Fruit fly (Drosophila melanogaster) whole organism, embryonic: ENCODE measurements around the gene Vha36-3.

Experiments used
- Atf-2 ChIP-seq: fragments of 200-800 bp; sonication (Bioruptor generic); optimal IDR thresholded peaks from 2 replicates; lab custom pipeline; 2016; ENCODE audit warnings: missing biosample characterization, missing genetic modification characterization
- Atf6 ChIP-seq: fragments of 200-800 bp; sonication (Bioruptor generic); IDR thresholded peaks from 2 replicates; pipeline ENCODE4 v1.3.6; 2022; ENCODE audit warnings: missing biosample characterization, missing genetic modification characterization
- B-H2 ChIP-seq: fragments of 200-800 bp; sonication (Bioruptor generic); optimal IDR thresholded peaks from 2 replicates; lab custom pipeline; 2018; ENCODE audit warnings: missing biosample characterization, mild to moderate bottlenecking, missing genetic modification characterization
- BEAF-32 ChIP-seq: fragments of 200-800 bp; sonication (Bioruptor generic); optimal IDR thresholded peaks from 3 replicates; lab custom pipeline; 2017; ENCODE audit warnings: missing biosample characterization, missing genetic modification characterization, mild to moderate bottlenecking, moderate library complexity, missing genetic modification reagents
- CG10321 ChIP-seq: fragments of 200-800 bp; sonication (Bioruptor generic); IDR thresholded peaks from 2 replicates; pipeline ENCODE4 v1.3.6; 2022; ENCODE audit warnings: missing biosample characterization, missing genetic modification characterization
- CG11723 ChIP-seq: fragments of 200-800 bp; sonication (Bioruptor generic); optimal IDR thresholded peaks from 2 replicates; lab custom pipeline; 2017; ENCODE audit warnings: missing biosample characterization, mild to moderate bottlenecking, missing genetic modification characterization
- CG12104 ChIP-seq: fragments of 200-800 bp; sonication (Bioruptor generic); optimal IDR thresholded peaks from 3 replicates; lab custom pipeline; 2016; ENCODE audit warnings: missing biosample characterization, missing genetic modification characterization
- CG12155 ChIP-seq: fragments of 200-800 bp; sonication (Bioruptor generic); optimal IDR thresholded peaks from 3 replicates; lab custom pipeline; 2016; ENCODE audit warnings: missing biosample characterization, missing genetic modification characterization
- CG12299 ChIP-seq: fragments of 200-800 bp; sonication (Bioruptor generic); optimal IDR thresholded peaks from 2 replicates; lab custom pipeline; 2018; ENCODE audit warnings: missing biosample characterization, mild to moderate bottlenecking, missing genetic modification characterization
- CG12391 ChIP-seq: fragments of 200-800 bp; sonication (Bioruptor generic); optimal IDR thresholded peaks from 3 replicates; lab custom pipeline; 2018; ENCODE audit warnings: missing biosample characterization, mild to moderate bottlenecking, missing genetic modification characterization, moderate library complexity
- CG13123 ChIP-seq: fragments of 200-800 bp; sonication (Bioruptor generic); optimal IDR thresholded peaks from 2 replicates; lab custom pipeline; 2016; ENCODE audit warnings: missing biosample characterization, missing genetic modification characterization
- CG13287 ChIP-seq: fragments of 200-800 bp; sonication (Bioruptor generic); IDR thresholded peaks from 2 replicates; pipeline ENCODE4 v1.3.6; 2022; ENCODE audit warnings: missing biosample characterization, missing genetic modification characterization; ENCODE audit not compliant: partially characterized antibody
- CG14667 ChIP-seq: fragments of 200-800 bp; sonication (Bioruptor generic); IDR thresholded peaks from 2 replicates; pipeline ENCODE4 v1.3.6; 2022; ENCODE audit warnings: missing biosample characterization, missing genetic modification characterization
- CG15696 ChIP-seq: fragments of 200-800 bp; sonication (Bioruptor generic); optimal IDR thresholded peaks from 2 replicates; lab custom pipeline; 2019; ENCODE audit warnings: missing biosample characterization, mild to moderate bottlenecking, missing genetic modification characterization, moderate library complexity
- CG16815 ChIP-seq: fragments of 200-800 bp; sonication (Bioruptor generic); optimal IDR thresholded peaks from 3 replicates; lab custom pipeline; 2017; ENCODE audit warnings: missing biosample characterization, mild to moderate bottlenecking, missing genetic modification characterization
- CG17361 ChIP-seq: fragments of 200-800 bp; sonication (Bioruptor generic); IDR thresholded peaks from 3 replicates; pipeline ENCODE4 v1.3.6; 2022; ENCODE audit warnings: missing biosample characterization, missing genetic modification characterization
- CG17829 ChIP-seq: fragments of 200-800 bp; optimal IDR thresholded peaks from 2 replicates; lab custom pipeline; 2019; ENCODE audit warnings: missing biosample characterization, mild to moderate bottlenecking, missing genetic modification characterization, moderate library complexity
- CG18476 ChIP-seq: fragments of 200-800 bp; sonication (Bioruptor generic); optimal IDR thresholded peaks from 2 replicates; lab custom pipeline; 2016; ENCODE audit warnings: missing biosample characterization, mild to moderate bottlenecking, missing genetic modification characterization
- CG42726 ChIP-seq: fragments of 200-800 bp; sonication (Bioruptor generic); IDR thresholded peaks from 2 replicates; pipeline ENCODE4 v1.3.6; 2022; ENCODE audit warnings: missing biosample characterization, missing genetic modification characterization; ENCODE audit not compliant: partially characterized antibody
- CG4730 ChIP-seq: fragments of 200-800 bp; sonication (Bioruptor generic); IDR thresholded peaks from 2 replicates; pipeline ENCODE4 v1.3.6; 2022; ENCODE audit warnings: missing biosample characterization, missing genetic modification characterization
- CG5180 ChIP-seq: fragments of 200-800 bp; sonication (Bioruptor generic); optimal IDR thresholded peaks from 3 replicates; lab custom pipeline; 2017; ENCODE audit warnings: missing biosample characterization, missing genetic modification characterization, mild to moderate bottlenecking, moderate library complexity, missing genetic modification reagents
- CG7987 ChIP-seq: fragments of 200-800 bp; sonication (Bioruptor generic); optimal IDR thresholded peaks from 2 replicates; lab custom pipeline; 2018; ENCODE audit warnings: missing biosample characterization, mild to moderate bottlenecking, missing genetic modification characterization, moderate library complexity
- CG8290 ChIP-seq, 3 experiments: fragments of 200-800 bp; sonication (Bioruptor generic); optimal IDR thresholded peaks; 2 replicates each; lab custom pipeline; 2016 to 2019; ENCODE audit warnings: missing biosample characterization in 3 of 3, missing genetic modification characterization in 3 of 3, mild to moderate bottlenecking in 2 of 3, moderate library complexity in 1 of 3
- CG9609 ChIP-seq: fragments of 200-800 bp; sonication (Bioruptor generic); optimal IDR thresholded peaks from 3 replicates; lab custom pipeline; 2016; ENCODE audit warnings: missing biosample characterization, missing genetic modification characterization
- CG9727 ChIP-seq: fragments of 200-800 bp; sonication (Bioruptor generic); optimal IDR thresholded peaks from 3 replicates; lab custom pipeline; 2017; ENCODE audit warnings: missing biosample characterization, mild to moderate bottlenecking, missing genetic modification characterization
- Dll ChIP-seq: fragments of 200-800 bp; sonication (Bioruptor generic); IDR thresholded peaks from 4 replicates; pipeline ENCODE4 v1.3.6; 2022; ENCODE audit warnings: missing biosample characterization, missing genetic modification characterization; ENCODE audit not compliant: partially characterized antibody
- Fer3 ChIP-seq: fragments of 200-800 bp; sonication (Bioruptor generic); optimal IDR thresholded peaks from 2 replicates; lab custom pipeline; 2018; ENCODE audit warnings: missing biosample characterization, mild to moderate bottlenecking, missing genetic modification characterization, moderate library complexity
- Gsc ChIP-seq: fragments of 200-800 bp; sonication (Bioruptor generic); IDR thresholded peaks from 2 replicates; pipeline ENCODE4 v1.3.6; 2022; ENCODE audit warnings: missing biosample characterization, missing genetic modification characterization
- HLH54F ChIP-seq: fragments of 200-800 bp; sonication (Bioruptor generic); optimal IDR thresholded peaks from 3 replicates; lab custom pipeline; 2016; ENCODE audit warnings: missing biosample characterization, missing genetic modification characterization
- HmgD ChIP-seq: fragments of 200-800 bp; sonication (Bioruptor generic); optimal IDR thresholded peaks from 3 replicates; lab custom pipeline; 2016; ENCODE audit warnings: missing biosample characterization, missing genetic modification characterization
- Hmx ChIP-seq: fragments of 200-800 bp; sonication (Bioruptor generic); optimal IDR thresholded peaks from 2 replicates; lab custom pipeline; 2016; ENCODE audit warnings: missing biosample characterization, missing genetic modification characterization
- MBD-R2 ChIP-seq: fragments of 200-800 bp; sonication (Bioruptor generic); IDR thresholded peaks from 2 replicates; pipeline ENCODE4 v1.3.6; 2022; ENCODE audit warnings: missing biosample characterization, missing genetic modification characterization
- Myb ChIP-seq: fragments of 200-800 bp; sonication (Bioruptor generic); optimal IDR thresholded peaks from 2 replicates; lab custom pipeline; 2016; ENCODE audit warnings: missing biosample characterization, missing genetic modification characterization
- NFAT ChIP-seq: fragments of 200-800 bp; sonication (Bioruptor generic); IDR thresholded peaks from 2 replicates; pipeline ENCODE4 v1.3.6; 2022; ENCODE audit warnings: missing biosample characterization, missing genetic modification characterization
- Six4 ChIP-seq: fragments of 200-800 bp; sonication (Bioruptor generic); optimal IDR thresholded peaks from 2 replicates; lab custom pipeline; 2016; ENCODE audit warnings: missing biosample characterization, missing genetic modification characterization
- fd102C ChIP-seq: fragments of 200-800 bp; sonication (Bioruptor generic); optimal IDR thresholded peaks from 2 replicates; lab custom pipeline; 2018; ENCODE audit warnings: missing biosample characterization, mild to moderate bottlenecking, missing genetic modification characterization, moderate library complexity
- grn ChIP-seq: fragments of 200-800 bp; sonication (Bioruptor generic); optimal IDR thresholded peaks from 3 replicates; lab custom pipeline; 2017; ENCODE audit warnings: missing biosample characterization, missing genetic modification characterization
- lmd ChIP-seq: fragments of 200-800 bp; sonication (Bioruptor generic); IDR thresholded peaks from 2 replicates; pipeline ENCODE4 v1.3.6; 2022; ENCODE audit warnings: missing biosample characterization, missing genetic modification characterization
- mam ChIP-seq: fragments of 200-800 bp; sonication (Bioruptor generic); optimal IDR thresholded peaks from 3 replicates; lab custom pipeline; 2016; ENCODE audit warnings: missing biosample characterization, missing genetic modification characterization
- nerfin-1 ChIP-seq: fragments of 200-800 bp; sonication (Bioruptor generic); optimal IDR thresholded peaks from 3 replicates; lab custom pipeline; 2019; ENCODE audit warnings: missing biosample characterization, mild to moderate bottlenecking, missing genetic modification characterization, moderate library complexity
- pnt ChIP-seq: fragments of 200-800 bp; sonication (Bioruptor generic); optimal IDR thresholded peaks from 3 replicates; lab custom pipeline; 2016; ENCODE audit warnings: missing biosample characterization, missing genetic modification characterization
- prd ChIP-seq, 3 experiments: fragments of >200 bp in 2 of 3; fragments of 200-800 bp in 1 of 3; sonication (Bioruptor generic) in 1 of 3; optimal IDR thresholded peaks in 2 of 3; IDR thresholded peaks in 1 of 3; 2 replicates in 2 of 3; 3 replicates in 1 of 3; pipeline versions ENCODE4 v1.3.6 to Lab custom; 2017 to 2022; ENCODE audit warnings: missing biosample characterization in 1 of 3, missing genetic modification characterization in 1 of 3
- pzg ChIP-seq: fragments of 200-800 bp; sonication (Bioruptor generic); optimal IDR thresholded peaks from 3 replicates; lab custom pipeline; 2018; ENCODE audit warnings: missing biosample characterization, mild to moderate bottlenecking, missing genetic modification characterization, moderate library complexity
- ro ChIP-seq: fragments of 200-800 bp; sonication (Bioruptor generic); IDR thresholded peaks from 2 replicates; pipeline ENCODE4 v1.3.6; 2022; ENCODE audit warnings: missing biosample characterization, missing genetic modification characterization
- run ChIP-seq: fragments of 200-800 bp; sonication (Bioruptor generic); optimal IDR thresholded peaks from 3 replicates; lab custom pipeline; 2018; ENCODE audit warnings: missing biosample characterization, mild to moderate bottlenecking, missing genetic modification characterization
- toy ChIP-seq: fragments of 200-800 bp; sonication (Bioruptor generic); IDR thresholded peaks from 2 replicates; pipeline ENCODE4 v1.3.6; 2022; ENCODE audit warnings: missing biosample characterization, missing genetic modification characterization
- tx ChIP-seq: fragments of 200-800 bp; sonication (Bioruptor generic); optimal IDR thresholded peaks from 2 replicates; lab custom pipeline; 2016; ENCODE audit warnings: missing biosample characterization, missing genetic modification characterization
- unc-4 ChIP-seq: fragments of 200-800 bp; sonication (Bioruptor generic); IDR thresholded peaks from 2 replicates; pipeline ENCODE4 v1.3.6; 2022; ENCODE audit warnings: missing biosample characterization, missing genetic modification characterization; ENCODE audit not compliant: partially characterized antibody
- wek ChIP-seq: fragments of 200-800 bp; sonication (Bioruptor generic); optimal IDR thresholded peaks from 3 replicates; lab custom pipeline; 2018; ENCODE audit warnings: missing biosample characterization, mild to moderate bottlenecking, missing genetic modification characterization, moderate library complexity
- z ChIP-seq: fragments of 200-800 bp; sonication (Bioruptor generic); IDR thresholded peaks from 3 replicates; pipeline ENCODE4 v1.3.6; 2022; ENCODE audit warnings: missing biosample characterization, missing genetic modification characterization

Vha36-3 gene

dm6 chrX:2624525-2625006 lies 44.2 kb upstream of the Vha36-3 start, which contains the start of the genes brv3 and Pi4KIIIalpha (continued):
- TF ChIP-seq CG13123 (no peak), CG8290 (GFP tag; optimal IDR thresholded peaks at IDR 0.05; lab: Kevin White, UChicago) (no peak), CG8290 (tag; optimal IDR thresholded peaks at IDR 0.05; lab: Kevin White, UChicago) (no peak), mam (GFP tag; lab: Kevin White, UChicago) (no peak), run (no peak), Gsc (GFP tag; lab: Robert Waterston, UW) (no peak), lmd (no peak), tx (GFP tag; lab: Kevin White, UChicago) (no peak), CG10321 (GFP tag; lab: Robert Waterston, UW) (no peak), CG18476 (GFP tag; lab: Kevin White, UChicago) (no peak), CG16815 (no peak), CG12391 (tag; lab: Kevin White, UChicago) (no peak), CG11723 (GFP tag; lab: Kevin White, UChicago) (no peak), pzg (GFP tag; lab: Kevin White, UChicago) (peak; percentile 69), Hmx (GFP tag; lab: Kevin White, UChicago) (no peak), CG17361 (no peak), CG12155 (GFP tag; lab: Kevin White, UChicago) (no peak), fd102C (GFP tag; lab: Kevin White, UChicago) (no peak), Atf-2 (GFP tag; lab: Kevin White, UChicago) (no peak), CG4730 (GFP tag; lab: Robert Waterston, UW) (no peak), HmgD (GFP tag; lab: Kevin White, UChicago) (no peak), CG14667 (GFP tag; lab: Robert Waterston, UW) (no peak), CG9727 (GFP tag; lab: Kevin White, UChicago) (no peak), grn (GFP tag; lab: Kevin White, UChicago) (no peak), CG15696 (tag; lab: Kevin White, UChicago) (no peak), z (GFP tag; lab: Robert Waterston, UW) (no peak), MBD-R2 (GFP tag; lab: Robert Waterston, UW) (peak; percentile 73), Myb (peak; percentile 98), wek (GFP tag; lab: Kevin White, UChicago) (no peak), prd (optimal IDR thresholded peaks at IDR 0.05; lab: Kevin White, UChicago) (no peak), prd (GFP tag; IDR thresholded peaks at IDR 0.05; lab: Robert Waterston, UW) (no peak), unc-4 (GFP tag; lab: Robert Waterston, UW) (no peak), HLH54F (GFP tag; lab: Kevin White, UChicago) (no peak), NFAT (GFP tag; lab: Robert Waterston, UW) (no peak), ro (GFP tag; lab: Robert Waterston, UW) (no peak), BEAF-32 (GFP tag; lab: Kevin White, UChicago) (peak; percentile 53), nerfin-1 (tag; lab: Kevin White, UChicago) (no peak), CG13287 (GFP tag; lab: Robert Waterston, UW) (peak; percentile 34; the same call in 1 of the 2 replicates), CG12104 (GFP tag; lab: Kevin White, UChicago) (no peak), Dll (peak; percentile 48; the same call in 1 of the 4 replicates), B-H2 (GFP tag; lab: Kevin White, UChicago) (no peak), Six4 (GFP tag; lab: Kevin White, UChicago) (no peak), Atf6 (GFP tag; lab: Robert Waterston, UW) (no peak), pnt (no peak), Fer3 (tag; lab: Kevin White, UChicago) (no peak), CG7987 (GFP tag; lab: Kevin White, UChicago) (no peak), CG9609 (GFP tag; lab: Kevin White, UChicago) (no peak), CG12299 (tag; lab: Kevin White, UChicago) (no peak), CG42726 (GFP tag; lab: Robert Waterston, UW) (no peak), toy (GFP tag; lab: Robert Waterston, UW) (no peak), CG17829 (tag; lab: Kevin White, UChicago) (no peak), CG5180 (no peak)
